Worm (Caenorhabditis elegans) whole organism, late embryonic: ENCODE measurements around the gene Y50E8A.12.

ENCODE experiments used
- F13H6.1 ChIP-seq: sonication (generic microtip); optimal IDR thresholded peaks from 2 replicates; lab custom pipeline; 2016; ENCODE audit warnings: missing genetic modification characterization, missing compliant biosample characterization
- K02D7.2 ChIP-seq: sonication (generic microtip); optimal IDR thresholded peaks from 2 replicates; lab custom pipeline; 2017; ENCODE audit warnings: mild to moderate bottlenecking, missing genetic modification characterization, missing compliant biosample characterization
- Y22D7AL.16 ChIP-seq: sonication (generic microtip); optimal IDR thresholded peaks from 2 replicates; lab custom pipeline; 2016; ENCODE audit warnings: missing genetic modification characterization, missing compliant biosample characterization
- ama-1 ChIP-seq: fragments of 150-350 bp; optimal IDR thresholded peaks from 2 replicates; lab custom pipeline; 2014
- ceh-14 ChIP-seq: sonication (generic microtip); optimal IDR thresholded peaks from 2 replicates; lab custom pipeline; 2016; ENCODE audit warnings: missing genotype, missing genetic modification characterization, missing compliant biosample characterization
- ceh-22 ChIP-seq: sonication (generic microtip); optimal IDR thresholded peaks from 2 replicates; lab custom pipeline; 2017; ENCODE audit warnings: missing biosample characterization, missing genetic modification characterization
- ceh-30 ChIP-seq: fragments of 150-350 bp; optimal IDR thresholded peaks from 2 replicates; lab custom pipeline; 2014; ENCODE audit warnings: missing biosample characterization, missing genetic modification characterization
- ceh-31 ChIP-seq: sonication (generic microtip); optimal IDR thresholded peaks from 2 replicates; lab custom pipeline; 2016; ENCODE audit warnings: missing genetic modification characterization, missing compliant biosample characterization
- ceh-34 ChIP-seq: sonication (generic microtip); optimal IDR thresholded peaks from 2 replicates; lab custom pipeline; 2016; ENCODE audit warnings: mild to moderate bottlenecking, missing genetic modification characterization, missing compliant biosample characterization
- ceh-48 ChIP-seq: sonication (generic microtip); optimal IDR thresholded peaks from 2 replicates; lab custom pipeline; 2016; ENCODE audit warnings: missing genetic modification characterization, inconsistent platforms, missing compliant biosample characterization
- ceh-6 ChIP-seq: fragments of 200-800 bp; sonication (Bioruptor generic); optimal IDR thresholded peaks from 2 replicates; lab custom pipeline; 2018; ENCODE audit warnings: mild to moderate bottlenecking, missing genetic modification characterization, missing compliant biosample characterization
- che-1 ChIP-seq: sonication (generic microtip); optimal IDR thresholded peaks from 2 replicates; lab custom pipeline; 2016; ENCODE audit warnings: mild to moderate bottlenecking, missing genetic modification characterization, missing compliant biosample characterization
- dmd-4 ChIP-seq: sonication (generic microtip); optimal IDR thresholded peaks from 2 replicates; lab custom pipeline; 2016; ENCODE audit warnings: borderline replicate concordance, missing genetic modification characterization, missing compliant biosample characterization
- elt-2 ChIP-seq: sonication (generic microtip); optimal IDR thresholded peaks from 2 replicates; lab custom pipeline; 2016; ENCODE audit warnings: missing genetic modification reagents, missing genetic modification characterization, missing compliant biosample characterization
- ets-4 ChIP-seq: sonication (generic microtip); optimal IDR thresholded peaks from 2 replicates; lab custom pipeline; 2016; ENCODE audit warnings: missing genetic modification characterization, missing compliant biosample characterization
- hlh-13 ChIP-seq: fragments of 200-800 bp; sonication (Bioruptor generic); optimal IDR thresholded peaks from 2 replicates; lab custom pipeline; 2018; ENCODE audit warnings: mild to moderate bottlenecking, missing genetic modification characterization, missing compliant biosample characterization
- hlh-15 ChIP-seq: sonication (generic microtip); optimal IDR thresholded peaks from 2 replicates; lab custom pipeline; 2016; ENCODE audit warnings: missing genetic modification characterization, missing compliant biosample characterization
- hlh-30 ChIP-seq: sonication (generic microtip); optimal IDR thresholded peaks from 2 replicates; lab custom pipeline; 2017; ENCODE audit warnings: antibody characterized with exemption, missing genetic modification characterization, missing compliant biosample characterization; ENCODE audit not compliant: insufficient read depth
- hlh-6 ChIP-seq: sonication (generic microtip); optimal IDR thresholded peaks from 2 replicates; lab custom pipeline; 2016; ENCODE audit warnings: missing genotype, missing genetic modification characterization, missing compliant biosample characterization
- hlh-8 ChIP-seq: sonication (generic microtip); optimal IDR thresholded peaks from 2 replicates; lab custom pipeline; 2016; ENCODE audit warnings: missing genotype, missing genetic modification characterization, missing compliant biosample characterization
- lin-11 ChIP-seq: fragments of 200-800 bp; sonication (Bioruptor generic); optimal IDR thresholded peaks from 2 replicates; lab custom pipeline; 2018; ENCODE audit warnings: mild to moderate bottlenecking, missing genetic modification characterization, missing compliant biosample characterization
- mec-3 ChIP-seq: sonication (generic microtip); optimal IDR thresholded peaks from 2 replicates; lab custom pipeline; 2016; ENCODE audit warnings: borderline replicate concordance, missing genetic modification characterization, missing compliant biosample characterization
- nfya-1 ChIP-seq: sonication (generic microtip); optimal IDR thresholded peaks from 2 replicates; lab custom pipeline; 2017; ENCODE audit warnings: missing genetic modification characterization, mild to moderate bottlenecking, missing compliant biosample characterization, antibody characterized with exemption, moderate library complexity
- npax-4 ChIP-seq: sonication (generic microtip); optimal IDR thresholded peaks from 2 replicates; lab custom pipeline; 2016; ENCODE audit warnings: missing genetic modification characterization, missing compliant biosample characterization
- pag-3 ChIP-seq: sonication (generic microtip); optimal IDR thresholded peaks from 2 replicates; lab custom pipeline; 2016; ENCODE audit warnings: missing compliant biosample characterization, missing genetic modification characterization, borderline replicate concordance
- pat-9 ChIP-seq: fragments of 200-800 bp; sonication (Bioruptor generic); optimal IDR thresholded peaks from 2 replicates; lab custom pipeline; 2018; ENCODE audit warnings: mild to moderate bottlenecking, missing genetic modification characterization, moderate library complexity, missing compliant biosample characterization
- pax-1 ChIP-seq: fragments of 150-350 bp; optimal IDR thresholded peaks from 2 replicates; lab custom pipeline; 2014; ENCODE audit warnings: missing biosample characterization, missing genetic modification characterization
- pha-2 ChIP-seq: sonication (generic microtip); optimal IDR thresholded peaks from 2 replicates; lab custom pipeline; 2017; ENCODE audit warnings: mild to moderate bottlenecking, missing genetic modification characterization, missing compliant biosample characterization
- pha-4 ChIP-seq: fragments of 150-350 bp; optimal IDR thresholded peaks from 2 replicates; lab custom pipeline; 2018; ENCODE audit warnings: missing biosample characterization, missing genetic modification reagents, missing genetic modification characterization
- pros-1 ChIP-seq: fragments of 150-350 bp; optimal IDR thresholded peaks from 2 replicates; lab custom pipeline; 2014; ENCODE audit warnings: missing biosample characterization, missing genetic modification reagents, missing genetic modification characterization
- ref-2 ChIP-seq: sonication (generic microtip); optimal IDR thresholded peaks from 2 replicates; lab custom pipeline; 2016; ENCODE audit warnings: missing genetic modification characterization, missing compliant biosample characterization
- rnt-1 ChIP-seq: sonication (generic microtip); optimal IDR thresholded peaks from 2 replicates; lab custom pipeline; 2016; ENCODE audit warnings: missing genetic modification characterization, missing compliant biosample characterization
- sox-2 ChIP-seq: fragments of 200-800 bp; sonication (Bioruptor generic); IDR thresholded peaks from 2 replicates; pipeline ENCODE4 v1.3.6; 2022; ENCODE audit warnings: missing genetic modification reagents, missing genetic modification characterization, missing compliant biosample characterization
- sox-4 ChIP-seq: sonication (generic microtip); optimal IDR thresholded peaks from 2 replicates; lab custom pipeline; 2017; ENCODE audit warnings: mild to moderate bottlenecking, missing genetic modification characterization, inconsistent platforms, missing compliant biosample characterization
- syd-9 ChIP-seq: sonication (generic microtip); optimal IDR thresholded peaks from 2 replicates; lab custom pipeline; 2016; ENCODE audit warnings: mild to moderate bottlenecking, missing genetic modification characterization, moderate library complexity, missing compliant biosample characterization
- tbx-2 ChIP-seq: sonication (generic microtip); optimal IDR thresholded peaks from 2 replicates; lab custom pipeline; 2016; ENCODE audit warnings: missing genetic modification characterization, missing compliant biosample characterization
- tbx-7 ChIP-seq: sonication (generic microtip); optimal IDR thresholded peaks from 2 replicates; lab custom pipeline; 2016; ENCODE audit warnings: missing genotype, missing genetic modification characterization, missing compliant biosample characterization
- ttx-3 ChIP-seq: sonication (generic microtip); optimal IDR thresholded peaks from 2 replicates; lab custom pipeline; 2016; ENCODE audit warnings: missing genetic modification reagents, missing genetic modification characterization, missing compliant biosample characterization
- unc-3 ChIP-seq, 2 experiments: fragments of 200-800 bp in 1 of 2; sonication (Bioruptor generic) in 1 of 2; sonication (generic microtip) in 1 of 2; conservative IDR thresholded peaks in 1 of 2; optimal IDR thresholded peaks in 1 of 2; 2 replicates each; pipeline versions ENCODE4 v1.3.6 to Lab custom; 2016 to 2022; ENCODE audit warnings: missing compliant biosample characterization in 2 of 2, missing genetic modification characterization in 2 of 2, missing genetic modification reagents in 1 of 2
- unc-42 ChIP-seq: sonication (generic microtip); optimal IDR thresholded peaks from 2 replicates; lab custom pipeline; 2016; ENCODE audit warnings: missing genotype, missing genetic modification characterization, missing compliant biosample characterization
- unc-55 ChIP-seq: sonication (generic microtip); optimal IDR thresholded peaks from 2 replicates; lab custom pipeline; 2017; ENCODE audit warnings: missing biosample characterization, missing genetic modification reagents, missing genetic modification characterization
- unc-86 ChIP-seq: sonication (generic microtip); optimal IDR thresholded peaks from 2 replicates; lab custom pipeline; 2016; ENCODE audit warnings: missing genetic modification characterization, missing compliant biosample characterization
- zip-5 ChIP-seq: sonication (generic microtip); optimal IDR thresholded peaks from 2 replicates; lab custom pipeline; 2016; ENCODE audit warnings: missing genetic modification characterization, missing compliant biosample characterization

Gene Y50E8A.12

DNA sequence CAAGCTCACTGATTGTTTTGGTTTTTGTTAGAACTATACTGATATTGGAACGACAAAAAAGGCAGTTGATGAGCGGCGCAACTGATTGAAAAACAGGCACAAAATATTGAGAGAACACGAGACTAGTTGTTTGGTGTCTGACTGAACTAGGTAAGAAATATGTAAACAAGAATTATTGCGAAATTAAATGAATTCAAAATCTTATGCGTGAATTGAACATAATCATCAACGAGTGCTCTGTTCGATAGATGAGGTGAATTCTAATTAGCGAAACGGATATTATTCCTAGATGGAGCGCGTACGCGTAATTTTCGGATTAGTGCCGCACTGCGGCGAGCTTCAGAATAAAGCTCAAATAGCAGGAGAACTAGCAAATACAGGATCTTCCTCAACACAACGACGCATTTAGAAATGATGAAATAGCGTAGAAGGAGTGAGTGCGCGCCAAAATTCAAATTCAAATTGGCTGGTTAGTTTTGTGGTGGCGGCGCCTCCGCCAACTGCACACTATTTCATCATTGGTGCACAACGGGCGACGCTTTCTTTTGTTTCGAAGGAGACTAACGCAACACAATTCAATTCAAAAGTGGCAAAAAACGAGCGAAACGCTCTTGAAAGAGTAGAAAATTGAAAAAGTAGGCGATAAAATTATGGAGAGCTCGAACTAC lies 48.2 kb upstream of the Y50E8A.12 start:
- TF ChIP-seq pha-2 (tag; lab: Kevin White, UChicago) (no peak), sox-2 (GFP tag; lab: Robert Waterston, UW) (no peak), lin-11 (tag; lab: Kevin White, UChicago) (no peak), ceh-6 (GFP tag; lab: Kevin White, UChicago) (no peak), unc-42 (peak; percentile 62), K02D7.2 (tag; lab: Kevin White, UChicago) (no peak), ceh-31 (tag; lab: Kevin White, UChicago) (peak; percentile 22), Y22D7AL.16 (no peak), pat-9 (tag; lab: Kevin White, UChicago) (no peak), hlh-6 (tag; lab: Kevin White, UChicago) (no peak), F13H6.1 (tag; lab: Kevin White, UChicago) (no peak)

DNA sequence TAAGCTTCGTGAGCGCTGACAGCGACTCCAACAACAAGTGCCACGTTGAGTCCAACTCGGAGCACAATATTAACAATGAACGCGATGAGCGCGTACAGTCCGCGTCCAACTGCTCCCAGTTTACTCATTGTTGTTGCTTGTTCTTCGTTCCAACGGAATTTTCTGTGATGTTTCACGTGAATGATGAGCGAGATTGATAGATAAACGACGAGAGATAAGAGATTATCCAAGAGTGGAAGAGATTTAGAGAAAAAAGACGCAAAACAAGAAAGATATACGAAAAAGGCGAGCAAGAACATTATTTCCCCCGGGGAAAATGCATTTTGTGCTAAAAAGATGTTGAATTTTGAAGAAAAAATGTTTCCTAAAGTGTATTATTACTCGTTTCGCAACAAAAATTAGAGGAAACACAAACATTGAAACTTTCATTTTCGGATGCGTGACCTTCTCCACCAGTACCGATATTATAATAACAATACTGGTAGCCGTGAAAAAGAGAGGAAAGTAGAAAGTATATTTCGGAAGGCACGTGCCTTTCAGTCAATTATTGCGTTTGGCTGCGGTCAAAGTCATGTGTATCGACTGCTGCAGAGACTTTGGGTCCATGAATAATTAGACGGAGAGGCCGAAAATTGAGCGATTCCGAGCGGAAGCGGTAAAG lies 47.6 kb upstream of the Y50E8A.12 start:
- TF ChIP-seq hlh-13 (GFP tag; lab: Kevin White, UChicago): no peak
- no peak for TF ChIP-seq ceh-14 (tag; lab: Kevin White, UChicago)
- peak; percentile 62 for TF ChIP-seq hlh-30 (tag; lab: Kevin White, UChicago)
- TF ChIP-seq unc-55: peak; percentile 45
- no peak for TF ChIP-seq tbx-2
- no peak for TF ChIP-seq rnt-1 (tag; lab: Kevin White, UChicago)
- TF ChIP-seq ama-1 (lab: Kevin White, UChicago): no peak

DNA sequence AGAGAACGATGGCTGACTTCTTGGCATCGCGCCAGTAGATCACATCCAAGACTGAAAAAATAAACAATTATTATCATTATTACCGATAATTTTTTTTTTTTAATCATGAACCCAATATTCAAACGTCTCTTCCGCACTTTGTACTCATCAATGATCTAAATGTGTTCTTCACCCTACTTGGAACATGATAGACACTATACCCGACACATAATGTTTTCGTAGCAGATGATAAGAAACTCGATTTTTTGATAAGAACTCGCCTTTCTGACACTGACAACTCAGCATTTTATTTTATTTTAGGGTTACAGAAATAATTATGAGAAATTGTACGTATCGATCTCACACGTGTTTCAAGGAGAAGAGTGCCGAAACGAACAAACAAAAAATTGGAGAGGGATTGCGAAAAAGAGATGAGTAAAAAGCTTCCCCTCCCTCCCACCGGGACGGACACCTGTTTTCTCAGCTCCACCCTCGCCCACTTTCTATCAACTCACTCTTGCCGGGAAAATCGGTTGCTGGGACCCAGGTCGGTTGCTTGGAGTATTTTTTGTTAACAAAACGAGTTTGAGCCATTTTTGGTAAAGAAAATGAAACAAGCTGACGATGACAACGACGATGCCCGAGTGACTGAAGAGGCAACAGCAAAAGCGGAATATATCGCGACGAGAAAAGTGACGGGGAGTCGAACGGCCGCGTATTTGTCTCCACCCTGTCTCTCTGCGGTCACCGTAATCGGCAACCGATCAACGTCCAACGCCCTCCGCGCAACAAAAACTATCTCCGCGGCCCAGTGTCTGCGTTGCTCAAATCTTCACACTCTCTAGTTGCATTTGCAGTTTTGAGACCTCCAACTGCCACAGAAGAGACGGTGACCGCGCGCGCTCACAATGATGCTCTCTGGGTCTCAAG lies 46.5 kb upstream of the Y50E8A.12 start:
- no peak for TF ChIP-seq lin-11 (tag; lab: Kevin White, UChicago)
- TF ChIP-seq tbx-7 (tag; lab: Kevin White, UChicago): no peak
- no peak for TF ChIP-seq sox-4 (tag; lab: Kevin White, UChicago)
- TF ChIP-seq ceh-34 (tag; lab: Kevin White, UChicago): peak; percentile 6
- TF ChIP-seq pha-4 (tag; lab: Kevin White, UChicago): no peak
- no peak for TF ChIP-seq ttx-3 (tag; lab: Kevin White, UChicago)
- no peak for TF ChIP-seq pag-3 (tag; lab: Kevin White, UChicago)
- peak; percentile 28 for TF ChIP-seq ref-2
- TF ChIP-seq ceh-31 (tag; lab: Kevin White, UChicago): peak; percentile 10
- TF ChIP-seq unc-3 (GFP tag; conservative IDR thresholded peaks at IDR 0.05; lab: Robert Waterston, UW): no peak
- no peak for TF ChIP-seq unc-3 (tag; optimal IDR thresholded peaks at IDR 0.05; lab: Kevin White, UChicago)
- no peak for TF ChIP-seq ceh-30 (tag; lab: Kevin White, UChicago)
- peak; percentile 27 for TF ChIP-seq tbx-2
- TF ChIP-seq unc-86 (tag; lab: Kevin White, UChicago): no peak
- no peak for TF ChIP-seq ceh-48 (tag; lab: Kevin White, UChicago)
- no peak for TF ChIP-seq syd-9 (tag; lab: Kevin White, UChicago)
- TF ChIP-seq elt-2 (tag; lab: Kevin White, UChicago): peak; percentile 86

DNA sequence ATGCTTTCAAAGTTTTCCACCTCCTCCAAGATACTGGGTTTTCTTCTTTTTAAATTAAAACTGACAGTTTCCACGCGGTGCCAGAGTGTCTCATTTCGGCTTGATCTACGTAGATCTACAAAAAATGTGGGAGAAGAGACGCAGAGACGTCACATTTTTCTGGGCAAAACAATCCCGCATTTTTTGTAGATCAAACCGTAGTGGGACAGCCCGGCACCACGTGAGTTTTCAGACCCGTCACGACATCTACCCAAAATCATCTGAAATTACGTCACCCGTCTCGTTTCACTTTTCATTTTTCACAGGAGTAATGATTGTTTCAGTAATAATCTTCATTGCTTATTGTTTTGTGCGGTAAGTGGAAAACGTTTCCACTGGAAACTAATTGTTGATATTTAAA lies 44.4 kb upstream of the Y50E8A.12 start:
- TF ChIP-seq syd-9 (tag; lab: Kevin White, UChicago): no peak
- no peak for TF ChIP-seq dmd-4 (tag; lab: Kevin White, UChicago)
- TF ChIP-seq Y22D7AL.16: no peak
- TF ChIP-seq pros-1 (tag; lab: Kevin White, UChicago): no peak
- TF ChIP-seq che-1: no peak
- TF ChIP-seq pag-3 (tag; lab: Kevin White, UChicago): no peak
- TF ChIP-seq npax-4: no peak
- no peak for TF ChIP-seq mec-3 (tag; lab: Kevin White, UChicago)
- no peak for TF ChIP-seq pax-1 (tag; lab: Kevin White, UChicago)
- TF ChIP-seq zip-5: no peak
- TF ChIP-seq ref-2: no peak
- no peak for TF ChIP-seq ceh-22 (tag; lab: Kevin White, UChicago)
- TF ChIP-seq nfya-1: no peak
- no peak for TF ChIP-seq hlh-15
- TF ChIP-seq ets-4 (tag; lab: Kevin White, UChicago): no peak
- TF ChIP-seq hlh-8 (tag; lab: Kevin White, UChicago): no peak
